Worm (Caenorhabditis elegans) whole organism, L4/young adult: Measurements from ENCODE around the gene K05F1.6.

Experiments
- dao-5 ChIP-seq: sonication (generic microtip); optimal IDR thresholded peaks from 2 replicates; lab custom pipeline; 2016; ENCODE audit warnings: missing genotype, missing genetic modification characterization, moderate library complexity, missing compliant biosample characterization
- him-1 ChIP-seq: sonication (generic microtip); optimal IDR thresholded peaks from 2 replicates; lab custom pipeline; 2016; ENCODE audit warnings: missing genotype, missing genetic modification reagents, missing genetic modification characterization, missing compliant biosample characterization

- TF ChIP-seq him-1 (tag; lab: Kevin White, UChicago) = no peak
- no peak for TF ChIP-seq dao-5 (tag; lab: Kevin White, UChicago)
Measured at ce11 chrII:5777372-5777771, 4.9 kb upstream of the K05F1.6 start.
